Worm (Caenorhabditis elegans): ENCODE data around the gene cht-4.

The cht-4 gene

DNA sequence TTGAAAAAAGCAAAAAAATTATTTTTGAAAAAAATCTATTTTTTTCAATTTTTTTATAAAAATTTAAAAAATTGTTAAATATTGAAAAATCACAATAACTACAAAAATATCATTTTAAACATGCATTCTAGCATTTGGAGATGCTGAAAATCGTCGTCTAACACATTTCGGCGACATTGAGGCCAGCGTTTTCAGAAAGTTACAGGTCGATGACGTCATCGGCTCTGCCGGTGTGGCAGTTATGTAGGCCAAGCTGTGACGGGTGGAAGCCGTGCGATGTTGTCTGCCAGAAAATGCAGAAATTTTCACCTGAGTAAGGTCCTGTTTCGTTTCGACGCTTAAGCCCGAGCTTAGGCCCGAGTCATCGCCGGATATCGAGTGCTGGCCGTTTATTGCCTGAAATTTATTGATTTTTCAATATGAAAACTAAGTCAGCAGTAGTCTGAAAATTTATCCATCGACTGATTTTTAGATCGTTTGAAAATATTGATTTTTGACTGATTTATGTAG is 8.6 kb upstream of the cht-4 start, which contains the start of gene Y22D7AR.3:
Gene Y22D7AR.3 (minus strand): TSS at position 51 of the 510 bp plus-strand sequence.
- TF ChIP-seq unc-62 (GFP tag; optimal IDR thresholded peaks at IDR 0.05): no peak

DNA sequence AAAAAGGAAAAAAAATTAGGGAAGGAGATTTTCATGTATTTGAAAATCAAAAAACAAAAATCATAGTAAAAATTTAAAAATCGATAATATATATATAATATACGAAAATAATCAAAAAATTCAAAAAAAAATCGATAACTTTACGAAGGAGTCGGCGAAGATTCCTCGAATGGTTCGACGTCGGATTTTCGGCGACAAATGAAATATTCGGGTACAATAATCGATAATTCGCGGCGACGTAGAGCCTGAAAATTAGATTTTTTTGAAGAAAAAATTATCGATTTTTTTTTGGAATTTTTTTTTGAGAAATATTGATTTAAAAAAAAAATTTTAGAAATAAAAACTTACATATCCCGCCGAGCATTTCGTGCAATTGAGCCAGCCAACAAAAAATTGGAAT is 8.1 kb upstream of the cht-4 start:
- no peak for TF ChIP-seq unc-62 (GFP tag; optimal IDR thresholded peaks at IDR 0.05)

DNA sequence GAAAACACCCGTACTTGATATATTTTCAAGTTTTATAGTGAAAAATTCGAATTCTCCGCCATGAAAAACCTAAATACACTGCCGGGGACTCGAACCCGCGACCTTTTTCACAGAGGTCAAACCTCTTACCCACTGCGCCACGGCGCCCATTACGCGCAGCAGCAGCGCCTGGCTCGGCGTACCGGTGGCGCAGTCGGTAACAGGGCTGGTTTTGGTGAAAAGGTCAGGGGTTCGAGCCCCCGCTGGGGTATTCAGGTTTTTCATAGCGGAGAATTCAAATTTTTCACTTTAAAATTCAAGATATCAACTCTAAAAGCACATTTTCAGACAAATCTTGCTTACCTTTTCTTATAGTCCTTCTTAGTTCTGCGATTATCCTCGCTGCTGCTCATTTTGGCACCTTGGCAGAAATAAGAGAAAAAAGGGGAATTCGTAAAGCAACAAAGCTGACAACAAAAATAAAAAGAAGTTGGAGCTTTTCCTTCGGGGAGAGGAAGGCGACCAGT is 7.5 kb upstream of the cht-4 start, which contains the start of gene Y22D7AL.16:
Gene Y22D7AL.16 (minus strand): TSS at position 456 of the 506 bp plus-strand sequence.
- no peak for TF ChIP-seq unc-62 (GFP tag; optimal IDR thresholded peaks at IDR 0.05)

DNA sequence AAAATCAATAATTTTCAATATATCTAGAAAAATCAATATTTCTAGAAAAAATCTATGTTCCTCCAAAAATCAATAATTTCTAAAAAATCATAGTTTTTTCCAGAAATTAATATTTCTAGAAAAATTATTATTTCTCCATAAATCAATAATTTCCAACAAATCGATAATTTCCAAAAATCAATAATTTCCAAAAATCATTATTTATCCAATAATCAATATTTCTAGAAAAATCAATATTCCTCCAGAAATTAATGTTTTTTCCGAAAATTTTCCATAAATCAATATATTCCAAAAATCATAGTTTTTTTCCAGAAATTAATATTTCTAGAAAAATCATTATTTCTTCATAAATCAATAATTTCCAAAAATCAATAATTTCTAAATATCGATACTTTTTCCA is 5.8 kb upstream of the cht-4 start:
- no peak for TF ChIP-seq unc-62 (GFP tag; optimal IDR thresholded peaks at IDR 0.05)

DNA sequence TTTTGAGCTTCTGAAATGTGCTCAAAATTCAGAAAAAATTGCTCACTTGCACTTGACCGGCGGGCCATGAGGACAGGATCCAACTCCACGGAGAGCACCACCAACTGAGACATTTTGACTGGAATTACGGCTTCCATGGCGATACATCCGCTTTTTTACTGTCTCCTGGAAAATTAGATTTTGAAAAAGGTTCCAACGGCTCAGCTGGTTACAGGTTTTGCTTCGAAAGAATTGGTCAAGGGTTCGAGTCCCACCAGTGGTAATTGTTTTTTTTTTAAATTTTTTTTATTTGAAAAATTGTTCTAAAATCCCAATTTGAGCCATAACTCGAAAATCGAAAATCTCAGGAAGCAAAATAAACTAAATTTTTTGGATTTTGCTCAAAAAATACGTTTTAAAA is 5.1 kb upstream of the cht-4 start:
- TF ChIP-seq unc-62 (GFP tag; optimal IDR thresholded peaks at IDR 0.05): no peak

DNA sequence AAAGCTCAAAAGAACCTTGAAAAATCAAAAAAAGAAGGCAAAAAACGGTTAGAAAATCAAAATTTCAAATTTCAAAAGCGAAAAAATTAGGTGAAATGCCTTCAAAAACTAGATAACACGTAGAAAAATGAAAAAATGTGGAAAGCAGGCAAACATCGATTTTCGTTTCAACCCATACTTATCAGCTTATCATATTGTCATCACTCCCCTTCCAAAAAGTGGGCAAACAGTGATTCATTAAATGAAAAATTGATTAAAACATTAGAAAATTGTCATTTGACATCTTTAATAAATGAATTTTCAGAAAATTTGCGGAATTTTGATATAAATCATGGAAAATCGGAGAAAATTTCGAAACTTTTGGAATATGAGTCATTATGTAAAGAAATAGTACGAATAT is 3.8 kb upstream of the cht-4 start:
- TF ChIP-seq unc-62 (GFP tag; optimal IDR thresholded peaks at IDR 0.05): no peak

DNA sequence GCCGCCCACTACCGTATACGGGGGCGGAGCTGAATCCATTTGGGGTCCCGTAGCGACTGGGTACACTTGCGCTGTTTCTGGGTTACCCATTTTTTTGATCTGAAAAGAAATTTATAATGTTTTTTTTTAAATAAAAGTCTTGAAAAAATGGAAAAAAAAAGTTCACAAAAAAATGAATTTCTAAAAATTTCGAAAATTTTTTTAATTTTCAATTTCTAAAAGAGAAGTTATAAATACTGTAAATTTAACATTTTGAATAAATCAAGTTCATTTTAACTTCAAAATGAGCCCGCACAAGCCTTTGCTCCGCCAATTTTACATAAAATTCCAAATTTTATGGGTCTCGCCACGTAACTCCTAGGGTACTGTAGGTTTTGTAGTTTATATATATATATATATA is 2.5 kb upstream of the cht-4 start, which contains the start of gene Y22D7AL.15:
Gene Y22D7AL.15 (minus strand): TSS at position 101 of the 400 bp plus-strand sequence.
- no peak for TF ChIP-seq unc-62 (GFP tag; optimal IDR thresholded peaks at IDR 0.05)

DNA sequence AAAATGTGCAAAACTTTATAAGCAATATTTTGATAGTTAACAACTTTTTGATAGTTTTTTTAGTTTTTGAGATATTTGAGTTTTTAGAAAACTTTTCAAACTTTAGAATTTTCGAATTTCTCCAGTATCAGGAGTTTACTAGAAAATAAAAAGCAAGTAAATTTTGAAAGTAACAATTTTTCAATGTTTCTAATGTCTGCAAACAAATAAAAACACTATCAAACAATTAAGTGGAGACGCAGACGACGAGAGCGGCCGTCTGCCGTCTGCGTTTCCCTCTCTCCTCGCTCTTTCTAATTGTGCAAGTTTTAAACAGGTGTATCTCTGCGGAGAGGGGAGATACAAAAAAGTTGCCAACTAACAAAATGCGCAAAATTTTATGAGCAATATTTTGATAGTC is 4.4 kb downstream of the cht-4 start:
- no peak for TF ChIP-seq unc-62 (GFP tag; optimal IDR thresholded peaks at IDR 0.05)

DNA sequence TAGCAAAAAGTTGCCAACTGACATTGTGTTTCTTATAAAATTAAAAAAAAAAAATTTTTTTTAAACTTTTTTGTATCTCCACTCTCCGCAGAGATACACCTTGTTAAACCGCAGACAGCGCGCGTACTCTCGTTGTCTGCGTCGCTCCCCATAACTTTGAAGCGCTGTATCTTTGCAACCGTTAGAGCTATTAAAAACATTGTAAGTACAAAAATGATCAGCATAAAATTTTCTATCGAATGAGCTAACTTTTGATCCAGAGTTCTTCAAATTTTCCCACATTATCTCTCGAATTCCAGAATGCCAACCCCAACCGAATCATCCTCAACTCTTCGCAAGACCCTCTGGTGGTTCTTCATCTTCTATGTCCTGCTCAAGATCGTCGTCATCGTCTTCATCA is 5.1 kb downstream of the cht-4 start, which contains the start of gene Y22D7AL.1:
Gene Y22D7AL.1 (plus strand): TSS at position 301 of the 400 bp plus-strand sequence.
- no peak for TF ChIP-seq unc-62 (GFP tag; optimal IDR thresholded peaks at IDR 0.05)

DNA sequence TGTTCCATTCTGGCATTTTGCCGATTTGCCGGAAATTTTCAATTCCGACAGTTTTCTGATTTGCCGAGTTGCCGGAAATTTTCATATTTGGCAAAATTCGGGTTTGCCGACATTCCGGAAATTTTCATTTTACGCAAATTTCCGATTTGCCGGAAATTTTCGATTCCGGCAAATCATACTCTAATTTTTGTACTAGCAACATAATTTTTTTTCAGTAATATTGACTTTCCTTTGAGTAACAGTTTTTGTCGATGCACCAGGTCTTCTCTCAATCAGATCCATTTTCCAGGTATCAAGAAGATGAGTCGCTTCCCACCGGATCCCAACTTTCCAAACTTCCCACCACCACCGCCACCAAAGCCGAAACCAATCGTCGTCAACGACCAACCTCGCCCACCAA is 16.1 kb downstream of the cht-4 start, which contains the start of gene Y22D7AL.3:
Gene Y22D7AL.3 (plus strand): TSS at position 301 of the 400 bp plus-strand sequence.
- no peak for TF ChIP-seq unc-62 (GFP tag; optimal IDR thresholded peaks at IDR 0.05)

DNA sequence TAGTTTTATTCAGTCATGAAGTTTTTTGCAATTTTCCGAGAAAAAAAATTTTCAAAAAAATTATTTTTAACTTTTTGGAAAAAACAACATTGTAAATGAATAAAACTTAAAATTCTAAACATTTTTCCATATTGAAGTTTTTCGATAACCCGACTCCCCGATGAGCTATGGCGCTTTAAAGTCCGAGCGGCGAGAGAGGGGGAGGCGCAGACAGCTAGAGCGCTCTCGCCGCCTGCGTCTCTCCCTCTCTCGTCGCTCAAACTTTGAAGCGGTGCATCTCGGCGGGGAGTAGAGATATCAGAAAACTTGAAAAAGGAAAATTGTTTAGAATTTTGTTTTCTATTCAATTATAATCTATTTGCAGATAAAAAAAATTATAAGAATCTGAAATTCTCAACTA is 18.9 kb downstream of the cht-4 start:
- no peak for TF ChIP-seq unc-62 (GFP tag; optimal IDR thresholded peaks at IDR 0.05)

DNA sequence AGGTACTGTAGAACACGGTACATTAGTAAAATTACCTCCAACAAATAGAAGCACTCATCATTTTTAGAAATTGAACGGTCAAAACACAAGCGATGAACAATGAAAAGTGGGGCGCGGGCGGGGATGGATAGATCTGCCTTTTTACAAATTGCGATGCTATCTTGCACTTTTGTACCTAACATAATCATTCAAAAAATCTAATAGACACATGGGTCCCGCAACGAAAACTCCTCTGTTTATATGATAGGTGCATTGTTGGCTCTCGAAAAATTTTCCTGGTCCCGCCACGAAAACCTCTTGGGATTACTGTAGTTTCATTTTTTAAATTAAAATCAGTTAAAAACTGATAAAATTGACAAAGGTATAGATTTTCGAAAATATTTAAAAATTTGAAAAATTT is 23.0 kb downstream of the cht-4 start, which contains the start of gene Y22D7AL.11:
Gene Y22D7AL.11 (minus strand): TSS at position 101 of the 400 bp plus-strand sequence.
- no peak for TF ChIP-seq unc-62 (GFP tag; optimal IDR thresholded peaks at IDR 0.05)

DNA sequence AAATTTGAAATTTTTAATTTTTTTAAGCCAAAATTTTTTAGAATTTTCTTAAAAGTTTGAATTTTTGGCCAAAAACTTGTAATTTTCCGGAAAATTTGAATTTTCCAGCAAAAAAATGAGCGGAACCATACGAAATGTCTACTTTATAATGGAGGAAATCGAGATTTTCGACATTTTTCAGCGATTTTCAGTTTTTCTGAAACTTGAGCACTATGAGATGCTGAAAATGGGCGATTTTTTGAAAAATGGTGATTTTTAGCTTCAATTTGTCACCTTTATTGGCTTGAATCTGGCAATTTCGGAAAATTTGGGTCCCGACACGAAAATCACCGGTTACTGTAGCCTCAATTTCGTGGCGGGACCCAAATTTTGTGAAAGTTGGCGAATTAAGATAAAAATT is 30.8 kb downstream of the cht-4 start, which contains the start of gene Y22D7AL.4:
Gene Y22D7AL.4 (plus strand): TSS at position 109 of the 400 bp plus-strand sequence.
- no peak for TF ChIP-seq unc-62 (GFP tag; optimal IDR thresholded peaks at IDR 0.05)

DNA sequence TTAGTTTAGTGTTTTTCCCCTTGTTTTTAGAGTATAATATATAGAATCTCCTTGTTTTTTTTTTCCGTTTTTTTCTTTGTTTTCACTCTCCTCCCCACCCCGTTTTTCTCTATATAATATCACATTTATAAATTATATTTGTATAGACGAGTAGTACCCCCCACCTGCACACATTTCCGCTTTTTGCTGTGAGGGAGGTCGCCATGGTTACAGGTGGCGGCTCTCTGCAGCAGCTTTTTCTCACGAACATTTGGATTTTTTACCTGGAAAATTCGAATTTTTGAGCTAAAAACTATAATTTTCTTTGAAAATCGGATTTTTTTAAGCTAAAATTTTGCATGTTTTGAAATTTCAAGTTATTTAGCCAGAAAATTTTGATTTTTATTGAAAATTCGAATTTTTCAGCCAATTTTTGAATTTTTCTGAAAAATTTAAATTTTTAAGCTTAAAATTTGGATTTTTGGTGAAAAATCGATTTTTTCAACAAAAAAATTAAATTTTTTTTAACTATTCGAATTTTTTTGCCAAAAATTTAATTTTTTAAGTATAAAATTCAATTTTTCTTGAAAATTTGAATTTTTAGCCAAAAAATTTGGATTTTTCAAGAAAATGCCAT is 31.5 kb downstream of the cht-4 start:
- TF ChIP-seq unc-62 (GFP tag; optimal IDR thresholded peaks at IDR 0.05): no peak

DNA sequence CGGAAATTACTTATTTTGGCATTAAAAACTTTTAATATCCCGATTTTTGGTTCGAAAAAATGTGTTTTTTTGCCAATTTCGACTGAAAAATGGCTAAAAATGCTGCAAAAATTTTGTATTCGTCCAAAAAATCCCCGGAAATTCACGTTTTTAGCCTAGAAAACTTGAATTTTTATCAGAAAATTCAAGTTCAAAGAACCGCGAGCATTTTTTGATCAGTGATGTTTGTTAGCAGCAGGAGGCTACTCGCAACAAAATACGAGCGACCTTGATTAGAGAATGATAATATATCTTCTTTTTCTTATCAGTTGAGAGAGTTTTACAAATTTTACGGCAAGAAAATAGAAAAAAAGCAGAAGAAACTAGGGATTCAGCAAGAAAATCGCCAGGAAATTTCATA is 35.0 kb downstream of the cht-4 start:
- no peak for TF ChIP-seq unc-62 (GFP tag; optimal IDR thresholded peaks at IDR 0.05)

DNA sequence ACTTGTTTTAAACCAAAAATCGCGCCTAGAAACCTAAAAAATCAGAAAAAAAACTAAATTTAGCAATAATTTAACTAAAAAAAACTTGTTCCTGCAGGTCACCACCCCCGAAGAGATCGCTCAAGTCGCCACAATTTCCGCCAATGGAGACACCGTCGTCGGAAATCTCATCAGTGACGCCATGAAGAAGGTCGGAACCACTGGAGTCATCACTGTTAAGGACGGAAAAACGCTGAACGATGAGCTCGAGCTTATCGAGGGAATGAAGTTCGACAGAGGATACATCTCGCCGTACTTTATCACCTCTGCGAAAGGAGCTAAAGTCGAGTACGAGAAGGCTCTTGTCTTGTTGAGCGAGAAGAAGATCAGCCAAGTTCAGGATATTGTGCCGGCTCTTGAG is 36.0 kb downstream of the cht-4 start:
- no peak for TF ChIP-seq unc-62 (GFP tag; optimal IDR thresholded peaks at IDR 0.05)

DNA sequence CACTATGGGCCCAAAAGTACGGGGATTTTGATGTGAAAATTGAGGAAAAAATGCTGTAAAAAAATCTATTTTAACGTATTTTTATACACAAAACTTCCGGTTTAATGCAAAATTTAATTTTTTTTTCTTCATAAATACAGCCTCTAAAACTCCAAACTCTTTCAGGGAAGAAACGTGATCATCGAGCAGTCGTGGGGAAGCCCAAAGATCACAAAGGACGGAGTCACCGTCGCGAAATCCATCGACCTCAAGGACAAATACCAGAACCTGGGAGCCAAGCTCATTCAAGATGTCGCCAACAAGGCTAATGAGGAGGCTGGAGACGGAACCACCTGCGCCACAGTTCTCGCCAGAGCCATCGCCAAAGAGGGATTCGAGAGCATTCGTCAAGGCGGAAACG is 37.4 kb downstream of the cht-4 start:
- TF ChIP-seq unc-62 (GFP tag; optimal IDR thresholded peaks at IDR 0.05): no peak
